Fruit fly (Drosophila melanogaster) whole organism, pupa: Measurements from ENCODE around the gene dan.

Source experiments
- CG10348 ChIP-seq: fragments of 200-800 bp; sonication (Bioruptor generic); IDR thresholded peaks from 2 replicates; pipeline ENCODE4 v1.3.6; 2022; ENCODE audit warnings: missing biosample characterization, missing genetic modification characterization
- CG12605 ChIP-seq: fragments of 200-800 bp; sonication (Bioruptor generic); IDR thresholded peaks from 2 replicates; pipeline ENCODE4 v1.3.6; 2022; ENCODE audit warnings: missing biosample characterization, missing genetic modification characterization
- CG13204 ChIP-seq: fragments of 200-800 bp; sonication (Bioruptor generic); optimal IDR thresholded peaks from 2 replicates; lab custom pipeline; 2018; ENCODE audit warnings: missing biosample characterization, mild to moderate bottlenecking, missing genetic modification characterization, moderate library complexity
- CG14655 ChIP-seq: fragments of 200-800 bp; sonication (Bioruptor generic); optimal IDR thresholded peaks from 3 replicates; lab custom pipeline; 2017; ENCODE audit warnings: mild to moderate bottlenecking, missing biosample characterization, missing genetic modification reagents, missing genetic modification characterization
- CG15710 ChIP-seq: fragments of 200-800 bp; sonication (Bioruptor generic); optimal IDR thresholded peaks from 2 replicates; lab custom pipeline; 2018; ENCODE audit warnings: missing biosample characterization, mild to moderate bottlenecking, missing genetic modification characterization, moderate library complexity
- CG17806 ChIP-seq: fragments of 200-800 bp; sonication (Bioruptor generic); optimal IDR thresholded peaks from 2 replicates; lab custom pipeline; 2018; ENCODE audit warnings: missing biosample characterization, mild to moderate bottlenecking, missing genetic modification characterization, moderate library complexity
- CG32121 ChIP-seq: fragments of 200-800 bp; sonication (Bioruptor generic); IDR thresholded peaks from 2 replicates; pipeline ENCODE4 v1.3.6; 2022; ENCODE audit warnings: missing biosample characterization, missing genetic modification characterization
- CG34367 ChIP-seq: fragments of 200-800 bp; sonication (Bioruptor generic); optimal IDR thresholded peaks from 2 replicates; lab custom pipeline; 2018; ENCODE audit warnings: missing biosample characterization, mild to moderate bottlenecking, missing genetic modification characterization
- CG4496 ChIP-seq: fragments of 200-800 bp; sonication (Bioruptor generic); IDR thresholded peaks from 3 replicates; pipeline ENCODE4 v1.3.6; 2022; ENCODE audit warnings: missing biosample characterization, missing genetic modification characterization
- CG8159 ChIP-seq: fragments of 200-800 bp; sonication (Bioruptor generic); optimal IDR thresholded peaks from 3 replicates; lab custom pipeline; 2018; ENCODE audit warnings: missing biosample characterization, mild to moderate bottlenecking, missing genetic modification characterization, moderate library complexity
- CG8301 ChIP-seq: fragments of 200-800 bp; sonication (Bioruptor generic); optimal IDR thresholded peaks from 2 replicates; lab custom pipeline; 2018; ENCODE audit warnings: missing biosample characterization, mild to moderate bottlenecking, missing genetic modification characterization
- CG9948 ChIP-seq: fragments of 200-800 bp; sonication (Bioruptor generic); optimal IDR thresholded peaks from 2 replicates; lab custom pipeline; 2018; ENCODE audit warnings: missing biosample characterization, mild to moderate bottlenecking, missing genetic modification characterization, moderate library complexity
- D1 ChIP-seq: fragments of 200-800 bp; sonication (Bioruptor generic); optimal IDR thresholded peaks from 2 replicates; lab custom pipeline; 2018; ENCODE audit warnings: missing biosample characterization, mild to moderate bottlenecking, missing genetic modification characterization, moderate library complexity
- EcR ChIP-seq: fragments of 200-800 bp; sonication (Bioruptor generic); optimal IDR thresholded peaks from 3 replicates; lab custom pipeline; 2019; ENCODE audit warnings: missing biosample characterization, missing genetic modification characterization, mild to moderate bottlenecking, moderate library complexity, missing genetic modification reagents
- Ets98B ChIP-seq: fragments of 200-800 bp; sonication (Bioruptor generic); IDR thresholded peaks from 2 replicates; pipeline ENCODE4 v1.3.6; 2022; ENCODE audit warnings: missing biosample characterization, missing genetic modification characterization
- Pif1A ChIP-seq: fragments of 200-800 bp; sonication (Bioruptor generic); optimal IDR thresholded peaks from 3 replicates; lab custom pipeline; 2016; ENCODE audit warnings: missing biosample characterization, missing genetic modification characterization
- Pif1B ChIP-seq: fragments of 200-800 bp; sonication (Bioruptor generic); optimal IDR thresholded peaks from 3 replicates; lab custom pipeline; 2016; ENCODE audit warnings: missing biosample characterization, missing genetic modification characterization
- Snoo ChIP-seq: fragments of 200-800 bp; sonication (Bioruptor generic); optimal IDR thresholded peaks from 3 replicates; lab custom pipeline; 2017; ENCODE audit warnings: missing biosample characterization, mild to moderate bottlenecking, missing genetic modification characterization, inconsistent platforms
- fd96Ca ChIP-seq: fragments of 200-800 bp; sonication (Bioruptor generic); IDR thresholded peaks from 3 replicates; pipeline ENCODE4 v1.3.6; 2022; ENCODE audit warnings: missing biosample characterization, missing genetic modification characterization
- gl ChIP-seq: fragments of 200-800 bp; sonication (Bioruptor generic); optimal IDR thresholded peaks from 2 replicates; lab custom pipeline; 2018; ENCODE audit warnings: missing biosample characterization, mild to moderate bottlenecking, missing genetic modification characterization
- rn ChIP-seq: fragments of 200-800 bp; sonication (Bioruptor generic); IDR thresholded peaks from 2 replicates; pipeline ENCODE4 v1.3.6; 2022; ENCODE audit warnings: missing biosample characterization, missing genetic modification characterization

The dan gene

DNA sequence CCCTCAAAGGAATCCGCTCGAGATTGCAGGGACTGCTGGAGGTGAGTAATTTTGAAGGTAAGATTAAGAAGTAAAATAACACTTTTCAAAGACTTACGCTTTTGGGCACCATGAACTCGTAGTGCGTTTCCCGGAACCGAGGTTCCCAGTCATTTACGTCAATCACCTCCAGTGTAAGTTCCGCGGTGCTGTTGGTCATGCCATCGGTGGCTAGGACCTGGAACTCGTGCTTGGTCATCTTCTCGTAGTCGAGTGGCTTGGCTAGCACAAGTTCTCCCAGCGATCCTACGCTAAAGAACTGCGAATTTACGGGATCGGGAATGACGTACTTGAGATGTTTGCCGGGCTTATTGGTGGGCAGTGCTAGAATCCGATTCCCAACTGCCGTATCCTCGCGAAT, 41.3 kb downstream of the dan start:
- TF ChIP-seq CG8301 (tag; lab: Kevin White, UChicago): no peak
- TF ChIP-seq CG17806: no peak
- no peak for TF ChIP-seq CG10348

DNA sequence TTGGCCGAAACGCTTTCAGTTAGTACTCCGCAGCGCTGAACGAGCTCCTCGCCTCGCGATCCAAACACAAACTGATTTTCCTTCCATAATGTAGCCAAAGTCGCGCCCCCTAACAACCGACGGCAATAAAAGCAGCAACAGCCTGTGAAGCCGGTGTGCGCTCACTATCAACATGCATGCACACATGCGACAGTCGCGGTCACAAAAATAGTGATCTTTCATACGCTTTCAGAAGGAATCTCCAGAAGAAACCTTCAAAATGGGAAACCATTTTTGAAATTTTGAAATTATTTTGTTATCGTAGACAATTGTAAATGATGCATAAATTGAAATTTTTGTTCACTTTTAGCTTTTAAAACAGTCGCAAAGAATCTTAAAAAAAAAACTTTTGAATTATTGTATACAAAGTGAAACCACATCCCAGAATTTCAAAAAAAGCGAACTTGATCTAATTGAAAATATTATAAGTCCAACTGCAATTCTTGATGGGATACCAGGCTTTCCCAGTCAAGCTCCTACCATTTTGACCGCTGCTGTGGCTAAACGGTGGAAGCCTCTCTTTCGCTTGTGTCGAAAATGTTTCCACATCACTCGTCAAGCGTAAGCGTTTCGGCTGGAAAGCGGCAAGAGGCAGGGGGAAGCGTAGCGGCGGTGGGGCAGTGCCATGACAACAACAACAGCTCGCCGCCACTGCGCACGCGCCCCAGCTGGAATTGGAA, 48.2 kb downstream of the dan start, which contains the start of gene Cad96Cb:
Cad96Cb (minus strand) TSS at position 51 of the 719 bp plus-strand sequence.
- peak; percentile 94 for TF ChIP-seq CG8301 (tag; lab: Kevin White, UChicago)
- peak; percentile 71; the same call in 1 of the 2 replicates for TF ChIP-seq CG32121 (GFP tag; lab: Robert Waterston, UW)
- no peak for TF ChIP-seq EcR (GFP tag; lab: Kevin White, UChicago)
- 0 out of 2 replicates have a peak, but pooled peaks have one; percentile 7 for TF ChIP-seq CG10348
- TF ChIP-seq CG12605: peak; percentile 49
- peak; percentile 97 for TF ChIP-seq CG14655 (GFP tag; lab: Kevin White, UChicago)
- TF ChIP-seq fd96Ca: peak; percentile 56
- peak; percentile 67 for TF ChIP-seq CG13204 (GFP tag; lab: Kevin White, UChicago)
- peak; percentile 84 for TF ChIP-seq CG17806
- TF ChIP-seq gl (tag; lab: Kevin White, UChicago): peak; percentile 68
- peak; percentile 82 for TF ChIP-seq CG34367
- TF ChIP-seq Snoo (tag; lab: Kevin White, UChicago): peak; percentile 92
- TF ChIP-seq D1 (tag; lab: Kevin White, UChicago): peak; percentile 73
- TF ChIP-seq CG15710 (tag; lab: Kevin White, UChicago): peak; percentile 91
- peak; percentile 76; the same call in 2 of the 3 replicates for TF ChIP-seq CG4496 (GFP tag; lab: Robert Waterston, UW)
- TF ChIP-seq Ets98B (GFP tag; lab: Robert Waterston, UW): peak; percentile 64
- TF ChIP-seq rn (GFP tag; lab: Robert Waterston, UW): peak; percentile 54
- peak; percentile 90 for TF ChIP-seq Pif1B (GFP tag; lab: Kevin White, UChicago)
- peak; percentile 93 for TF ChIP-seq Pif1A (GFP tag; lab: Kevin White, UChicago)
- peak; percentile 92 for TF ChIP-seq CG8159
- peak; percentile 92 for TF ChIP-seq CG9948 (tag; lab: Kevin White, UChicago)
- TF ChIP-seq, all 21 proteins: peak for 20

DNA sequence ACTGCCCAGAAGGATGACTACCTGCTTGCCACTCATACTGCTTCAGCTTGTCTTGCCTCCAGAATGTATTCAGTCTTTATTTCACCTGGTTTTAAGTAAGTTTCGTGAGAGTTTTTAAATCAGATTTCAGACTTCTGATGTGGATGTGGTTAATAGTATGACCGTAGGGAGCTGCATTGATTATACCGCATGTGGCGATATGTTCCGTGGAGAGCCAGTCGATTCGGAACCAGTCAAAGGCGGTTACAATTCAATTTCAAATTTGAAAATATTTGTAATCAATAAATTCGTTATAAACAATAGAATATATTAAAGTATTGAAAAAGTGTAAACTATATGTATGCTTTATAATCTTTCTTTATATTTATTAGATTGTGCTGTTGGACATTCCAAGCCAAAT, 51.2 kb downstream of the dan start, which contains the start of gene Sil1:
Sil1 (minus strand) TSS at position 168 of the 400 bp plus-strand sequence.
- TF ChIP-seq CG14655 (GFP tag; lab: Kevin White, UChicago): no peak
- no peak for TF ChIP-seq CG13204 (GFP tag; lab: Kevin White, UChicago)
- TF ChIP-seq Snoo (tag; lab: Kevin White, UChicago): no peak
- no peak for TF ChIP-seq CG12605
- TF ChIP-seq rn (GFP tag; lab: Robert Waterston, UW): no peak
- TF ChIP-seq CG8301 (tag; lab: Kevin White, UChicago): no peak
- TF ChIP-seq gl (tag; lab: Kevin White, UChicago): no peak
- no peak for TF ChIP-seq fd96Ca
- no peak for TF ChIP-seq CG32121 (GFP tag; lab: Robert Waterston, UW)
- TF ChIP-seq CG10348: no peak
- TF ChIP-seq Ets98B (GFP tag; lab: Robert Waterston, UW): no peak
- no peak for TF ChIP-seq EcR (GFP tag; lab: Kevin White, UChicago)
- no peak for TF ChIP-seq CG34367
- TF ChIP-seq Pif1B (GFP tag; lab: Kevin White, UChicago): no peak
- TF ChIP-seq D1 (tag; lab: Kevin White, UChicago): no peak
- TF ChIP-seq CG9948 (tag; lab: Kevin White, UChicago): no peak
- TF ChIP-seq CG15710 (tag; lab: Kevin White, UChicago): no peak

DNA sequence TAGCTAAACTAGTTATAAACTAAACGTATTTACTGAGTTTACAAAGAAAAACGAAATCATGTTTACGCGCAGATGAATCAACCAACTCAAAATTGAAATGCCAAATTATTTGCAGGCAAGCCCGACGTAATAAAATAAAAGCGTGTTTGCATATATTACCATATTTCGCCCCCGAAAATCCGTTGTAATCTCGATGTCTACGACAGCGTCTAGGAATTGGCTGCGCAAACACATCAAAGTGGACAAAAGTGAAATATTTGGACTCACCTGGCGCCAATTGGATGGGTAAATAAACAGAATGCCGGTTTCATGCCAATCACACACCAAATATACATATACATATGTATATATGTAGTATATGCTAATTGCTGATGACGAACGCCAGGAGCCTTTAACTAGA, 51.9 kb downstream of the dan start:
- TF ChIP-seq rn (GFP tag; lab: Robert Waterston, UW) (no peak), CG13204 (GFP tag; lab: Kevin White, UChicago) (no peak), gl (tag; lab: Kevin White, UChicago) (no peak), Pif1B (GFP tag; lab: Kevin White, UChicago) (no peak), fd96Ca (no peak), CG12605 (no peak), CG32121 (GFP tag; lab: Robert Waterston, UW) (no peak), Ets98B (GFP tag; lab: Robert Waterston, UW) (no peak), CG14655 (GFP tag; lab: Kevin White, UChicago) (no peak), CG15710 (tag; lab: Kevin White, UChicago) (no peak), D1 (tag; lab: Kevin White, UChicago) (no peak), CG8159 (no peak)

DNA sequence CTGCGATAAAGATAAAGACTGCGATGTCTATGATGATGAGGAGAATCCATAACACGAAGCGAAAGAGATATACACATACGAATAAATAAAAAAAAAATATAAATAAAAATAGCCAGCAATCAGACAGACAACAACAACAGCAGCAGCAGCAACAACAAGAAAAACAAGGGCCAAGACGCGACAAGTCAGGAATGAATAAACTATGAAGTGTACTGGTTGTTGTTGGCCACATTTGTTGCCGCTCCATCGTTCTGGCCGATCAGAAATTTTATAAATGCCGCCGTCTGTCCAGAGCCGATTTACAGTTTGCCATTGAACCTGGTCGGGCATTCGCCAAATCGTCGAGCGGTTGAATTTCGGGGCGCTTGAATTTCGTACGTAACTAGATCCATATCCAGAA, 53.1 kb downstream of the dan start, which contains the start of gene Jhbp7:
Jhbp7 (plus strand) TSS at position 301 of the 400 bp plus-strand sequence.
- TF ChIP-seq EcR (GFP tag; lab: Kevin White, UChicago) (peak; percentile 81), CG8301 (tag; lab: Kevin White, UChicago) (no peak), CG8159 (no peak)
